Worm (Caenorhabditis elegans) whole organism, L1 larva: Measurements from ENCODE around the gene sru-39.

Experiments used
- aha-1 ChIP-seq: fragments of 150-350 bp; optimal IDR thresholded peaks from 2 replicates; lab custom pipeline; 2014; ENCODE audit warnings: missing biosample characterization, missing genetic modification characterization
- ama-1 ChIP-seq: fragments of 150-350 bp; optimal IDR thresholded peaks from 2 replicates; lab custom pipeline; 2014
- ceh-8 ChIP-seq: fragments of 200-800 bp; sonication (Bioruptor generic); optimal IDR thresholded peaks from 2 replicates; lab custom pipeline; 2018; ENCODE audit warnings: mild to moderate bottlenecking, missing genetic modification characterization, moderate library complexity, missing compliant biosample characterization
- ceh-88 ChIP-seq: fragments of 200-800 bp; sonication (Bioruptor generic); IDR thresholded peaks from 2 replicates; pipeline ENCODE4 v1.3.6; 2022; ENCODE audit warnings: missing genetic modification characterization, missing compliant biosample characterization
- dpl-1 ChIP-seq, 3 experiments: fragments of 150-350 bp in 2 of 3; sonication (generic microtip) in 1 of 3; optimal IDR thresholded peaks; 2 replicates each; lab custom pipeline; 2014 to 2017; ENCODE audit warnings: missing biosample characterization in 3 of 3, missing genetic modification characterization in 3 of 3, missing genetic modification reagents in 3 of 3
- efl-1 ChIP-seq, 4 experiments: fragments of 150-350 bp; optimal IDR thresholded peaks in 3 of 4; peaks in 1 of 4; 1 replicate in 1 of 4; 2 replicates in 3 of 4; lab custom pipeline; 2014; ENCODE audit warnings: missing biosample characterization in 2 of 4, missing genetic modification characterization in 2 of 4, missing genetic modification reagents in 2 of 4
- elt-2 ChIP-seq: sonication (generic microtip); optimal IDR thresholded peaks from 2 replicates; lab custom pipeline; 2016; ENCODE audit warnings: missing genetic modification characterization, mild to moderate bottlenecking, inconsistent platforms, missing compliant biosample characterization, missing genetic modification reagents
- ets-5 ChIP-seq: fragments of 200-800 bp; sonication (Bioruptor generic); IDR thresholded peaks from 2 replicates; pipeline ENCODE4 v1.3.6; 2022; ENCODE audit warnings: missing genetic modification characterization, missing compliant biosample characterization
- fkh-8 ChIP-seq: sonication (generic microtip); optimal IDR thresholded peaks from 2 replicates; lab custom pipeline; 2016; ENCODE audit warnings: mild to moderate bottlenecking, missing genetic modification characterization, missing compliant biosample characterization
- fos-1 ChIP-seq: fragments of 150-350 bp; optimal IDR thresholded peaks from 2 replicates; lab custom pipeline; 2014; ENCODE audit warnings: missing biosample characterization, missing genetic modification characterization
- hlh-17 ChIP-seq: fragments of 200-800 bp; sonication (Bioruptor generic); optimal IDR thresholded peaks from 2 replicates; lab custom pipeline; 2018; ENCODE audit warnings: missing genetic modification characterization, mild to moderate bottlenecking, missing compliant biosample characterization, moderate library complexity, borderline replicate concordance
- hlh-4 ChIP-seq: sonication (generic microtip); optimal IDR thresholded peaks from 2 replicates; lab custom pipeline; 2016; ENCODE audit warnings: mild to moderate bottlenecking, missing genetic modification characterization, missing compliant biosample characterization
- isw-1 ChIP-seq: fragments of 200-800 bp; sonication (Bioruptor generic); IDR thresholded peaks from 2 replicates; pipeline ENCODE4 v1.3.6; 2022; ENCODE audit warnings: missing genetic modification characterization, missing compliant biosample characterization
- jun-1 ChIP-seq: fragments of 150-350 bp; optimal IDR thresholded peaks from 2 replicates; lab custom pipeline; 2014; ENCODE audit warnings: missing biosample characterization, missing genetic modification reagents, missing genetic modification characterization
- lin-13 ChIP-seq: fragments of 150-350 bp; optimal IDR thresholded peaks from 2 replicates; lab custom pipeline; 2014; ENCODE audit warnings: missing biosample characterization, missing genetic modification reagents, missing genetic modification characterization
- lin-14 ChIP-seq: fragments of 200-800 bp; sonication (Bioruptor generic); optimal IDR thresholded peaks from 2 replicates; lab custom pipeline; 2018; ENCODE audit warnings: mild to moderate bottlenecking, missing genetic modification characterization, moderate library complexity, missing compliant biosample characterization
- lin-35 ChIP-seq, 2 experiments: fragments of 150-350 bp; optimal IDR thresholded peaks; 2 replicates each; lab custom pipeline; 2014; ENCODE audit warnings: missing biosample characterization in 2 of 2, missing genetic modification characterization in 2 of 2, missing genetic modification reagents in 2 of 2
- lin-39 ChIP-seq: fragments of 150-350 bp; optimal IDR thresholded peaks from 2 replicates; lab custom pipeline; 2014; ENCODE audit warnings: missing biosample characterization, missing genetic modification reagents, missing genetic modification characterization
- lir-3 ChIP-seq: sonication (generic microtip); optimal IDR thresholded peaks from 2 replicates; lab custom pipeline; 2016; ENCODE audit warnings: mild to moderate bottlenecking, missing genetic modification characterization, moderate library complexity, missing compliant biosample characterization; ENCODE audit not compliant: poor library complexity
- lsy-2 ChIP-seq, 2 experiments: fragments of 150-350 bp; optimal IDR thresholded peaks; 2 replicates each; lab custom pipeline; 2014; ENCODE audit warnings: missing biosample characterization in 2 of 2, missing genetic modification characterization in 2 of 2
- mdl-1 ChIP-seq, 2 experiments: fragments of 150-350 bp; optimal IDR thresholded peaks; 2 replicates each; lab custom pipeline; 2014 to 2017; ENCODE audit warnings: missing biosample characterization in 2 of 2, missing genetic modification characterization in 2 of 2, inconsistent platforms in 1 of 2
- mef-2 ChIP-seq: fragments of 150-350 bp; optimal IDR thresholded peaks from 2 replicates; lab custom pipeline; 2014; ENCODE audit warnings: missing biosample characterization, missing genetic modification characterization
- nhr-12 ChIP-seq: sonication (generic microtip); optimal IDR thresholded peaks from 2 replicates; lab custom pipeline; 2017; ENCODE audit warnings: missing biosample characterization, missing genetic modification characterization
- nhr-19 ChIP-seq: fragments of 200-800 bp; sonication (Bioruptor generic); conservative IDR thresholded peaks from 2 replicates; pipeline ENCODE4 v1.3.6; 2022; ENCODE audit warnings: missing genetic modification characterization, missing compliant biosample characterization
- nhr-28 ChIP-seq: fragments of 150-350 bp; optimal IDR thresholded peaks from 2 replicates; lab custom pipeline; 2014; ENCODE audit warnings: missing biosample characterization, missing genetic modification characterization
- nhr-47 ChIP-seq: sonication (generic microtip); optimal IDR thresholded peaks from 2 replicates; lab custom pipeline; 2016; ENCODE audit warnings: mild to moderate bottlenecking, missing genetic modification characterization, moderate library complexity, missing compliant biosample characterization
- nhr-85 ChIP-seq: sonication (generic microtip); peaks from one replicate; lab custom pipeline; 2016; ENCODE audit warnings: missing genetic modification characterization, inconsistent platforms, missing compliant biosample characterization
- pag-3 ChIP-seq: sonication (generic microtip); optimal IDR thresholded peaks from 2 replicates; lab custom pipeline; 2017; ENCODE audit warnings: missing genetic modification characterization, mild to moderate bottlenecking, missing compliant biosample characterization, antibody characterized with exemption, borderline replicate concordance; ENCODE audit not compliant: insufficient read depth
- pax-3 ChIP-seq: fragments of 200-800 bp; sonication (Bioruptor generic); optimal IDR thresholded peaks from 2 replicates; lab custom pipeline; 2018; ENCODE audit warnings: mild to moderate bottlenecking, missing genetic modification characterization, moderate library complexity, missing compliant biosample characterization
- rnt-1 ChIP-seq: sonication (generic microtip); optimal IDR thresholded peaks from 2 replicates; lab custom pipeline; 2016; ENCODE audit warnings: mild to moderate bottlenecking, missing genetic modification characterization, moderate library complexity, missing compliant biosample characterization
- skn-1 ChIP-seq: fragments of 150-350 bp; optimal IDR thresholded peaks from 2 replicates; lab custom pipeline; 2014; ENCODE audit warnings: missing biosample characterization, missing genetic modification characterization
- snu-23 ChIP-seq: sonication (generic microtip); optimal IDR thresholded peaks from 2 replicates; lab custom pipeline; 2016; ENCODE audit warnings: missing genetic modification characterization, missing compliant biosample characterization
- swsn-7 ChIP-seq: sonication (generic microtip); optimal IDR thresholded peaks from 2 replicates; lab custom pipeline; 2016; ENCODE audit warnings: missing genetic modification characterization, missing compliant biosample characterization
- tbx-2 ChIP-seq: sonication (generic microtip); optimal IDR thresholded peaks from 2 replicates; lab custom pipeline; 2016; ENCODE audit warnings: missing genetic modification characterization, missing compliant biosample characterization
- tlp-1 ChIP-seq: fragments of 150-350 bp; optimal IDR thresholded peaks from 2 replicates; lab custom pipeline; 2014; ENCODE audit warnings: missing biosample characterization, missing genetic modification characterization
- unc-130 ChIP-seq: fragments of 150-350 bp; optimal IDR thresholded peaks from 2 replicates; lab custom pipeline; 2017; ENCODE audit warnings: missing biosample characterization, missing genetic modification characterization, inconsistent platforms
- unc-86 ChIP-seq: sonication (generic microtip); optimal IDR thresholded peaks from 2 replicates; lab custom pipeline; 2016; ENCODE audit warnings: missing genetic modification characterization, missing compliant biosample characterization
- vab-15 ChIP-seq: sonication (generic microtip); optimal IDR thresholded peaks from 2 replicates; lab custom pipeline; 2017; ENCODE audit warnings: missing genotype, mild to moderate bottlenecking, missing genetic modification characterization, missing compliant biosample characterization
- zip-4 ChIP-seq: fragments of 200-800 bp; sonication (Bioruptor generic); optimal IDR thresholded peaks from 2 replicates; lab custom pipeline; 2018; ENCODE audit warnings: mild to moderate bottlenecking, missing genetic modification characterization, moderate library complexity, missing compliant biosample characterization
- ztf-11 ChIP-seq, 2 experiments: sonication (generic microtip); optimal IDR thresholded peaks; 2 replicates each; lab custom pipeline; 2016 to 2017; ENCODE audit warnings: missing genetic modification characterization in 2 of 2, missing biosample characterization in 1 of 2, missing compliant biosample characterization in 1 of 2
- ztf-4 ChIP-seq: fragments of 150-350 bp; optimal IDR thresholded peaks from 2 replicates; lab custom pipeline; 2014; ENCODE audit warnings: missing biosample characterization, missing genetic modification characterization

sru-39 gene

ce11 chrV:9813527-9813926 is 10.3 kb downstream of the sru-39 start, which contains the start of gene sru-30:
sru-30 (plus strand) TSS chrV:9813827.
- TF ChIP-seq mef-2 = no peak
- TF ChIP-seq ets-5 (GFP tag; lab: Robert Waterston, UW) = no peak
- no peak for TF ChIP-seq nhr-19 (GFP tag; lab: Robert Waterston, UW)
- no peak for TF ChIP-seq ceh-88 (GFP tag; lab: Robert Waterston, UW)
- TF ChIP-seq skn-1 (tag; lab: Kevin White, UChicago) = no peak
- no peak for TF ChIP-seq elt-2
- TF ChIP-seq ama-1 (lab: Kevin White, UChicago) = no peak
- no peak for TF ChIP-seq pax-3 (tag; lab: Kevin White, UChicago)
- no peak for TF ChIP-seq hlh-4 (tag; lab: Kevin White, UChicago)
- no peak for TF ChIP-seq lin-14
- no peak for TF ChIP-seq tbx-2
- TF ChIP-seq unc-130 (tag; lab: Kevin White, UChicago) = no peak
- no peak for TF ChIP-seq fos-1 (tag; lab: Kevin White, UChicago)

ce11 chrV:9816390-9816789 is 13.1 kb downstream of the sru-39 start, which contains the start of gene sru-31:
sru-31 (plus strand) TSS chrV:9816690.
- no peak for TF ChIP-seq pax-3 (tag; lab: Kevin White, UChicago)
- no peak for TF ChIP-seq ets-5 (GFP tag; lab: Robert Waterston, UW)
- no peak for TF ChIP-seq efl-1 (optimal IDR thresholded peaks at IDR 0.05; lab: Kevin White, UChicago)
- TF ChIP-seq efl-1 (GFP tag; optimal IDR thresholded peaks at IDR 0.05 in 1 of 2; lab: Kevin White, UChicago) = peak in 1 of 2 experiments; percentile 58
- TF ChIP-seq, all 84 proteins: peak for 1

ce11 chrV:9821724-9822123 is 18.4 kb downstream of the sru-39 start, which contains the start of gene str-193:
str-193 (minus strand) TSS chrV:9821824.
- TF ChIP-seq jun-1 = no peak
- no peak for TF ChIP-seq ztf-11 (tag; optimal IDR thresholded peaks at IDR 0.05; lab: Kevin White, UChicago)
- no peak for TF ChIP-seq ceh-88 (GFP tag; lab: Robert Waterston, UW)
- TF ChIP-seq swsn-7 (tag; lab: Kevin White, UChicago) = no peak
- TF ChIP-seq zip-4 (GFP tag; lab: Kevin White, UChicago) = no peak
- TF ChIP-seq lin-39 (tag; lab: Kevin White, UChicago) = no peak
- no peak for TF ChIP-seq hlh-17 (GFP tag; lab: Kevin White, UChicago)
- no peak for TF ChIP-seq nhr-85 (tag; lab: Kevin White, UChicago)
- no peak for TF ChIP-seq mdl-1 (tag; optimal IDR thresholded peaks at IDR 0.05; lab: Kevin White, UChicago)
- no peak for TF ChIP-seq tbx-2
- no peak for TF ChIP-seq nhr-12 (tag; lab: Kevin White, UChicago)
- TF ChIP-seq vab-15 = no peak
- TF ChIP-seq nhr-47 (tag; lab: Kevin White, UChicago) = no peak
- TF ChIP-seq lir-3 = no peak
- TF ChIP-seq snu-23 (GFP tag; lab: Kevin White, UChicago) = no peak

- no peak for TF ChIP-seq mef-2
- TF ChIP-seq isw-1 (GFP tag; lab: Robert Waterston, UW) = no peak
- TF ChIP-seq unc-86 (tag; lab: Kevin White, UChicago) = no peak
- TF ChIP-seq ceh-8 = no peak
- TF ChIP-seq pax-3 (tag; lab: Kevin White, UChicago) = no peak
- TF ChIP-seq lin-13 (GFP tag; lab: Kevin White, UChicago) = no peak
- no peak for TF ChIP-seq rnt-1 (tag; lab: Kevin White, UChicago)
- no peak for TF ChIP-seq nhr-12 (tag; lab: Kevin White, UChicago)
- no peak for TF ChIP-seq lsy-2 (tag; optimal IDR thresholded peaks at IDR 0.05; lab: Kevin White, UChicago)
- no peak for TF ChIP-seq lin-35 (GFP tag; optimal IDR thresholded peaks at IDR 0.05; lab: Kevin White, UChicago)
Observed at ce11 chrV:9824149-9824548, 20.9 kb downstream of the sru-39 start, which contains the start of gene str-2. str-2 (minus strand) TSS chrV:9824249.

ce11 chrV:9833900-9834299 is 30.6 kb downstream of the sru-39 start, which contains the start of gene sru-40:
sru-40 (minus strand) TSS chrV:9834000.
- TF ChIP-seq hlh-17 (GFP tag; lab: Kevin White, UChicago) (no peak), ztf-4 (tag; lab: Kevin White, UChicago) (no peak), aha-1 (tag; lab: Kevin White, UChicago) (no peak), fkh-8 (tag; lab: Kevin White, UChicago) (no peak), lir-3 (no peak), nhr-28 (tag; lab: Kevin White, UChicago) (no peak), isw-1 (GFP tag; lab: Robert Waterston, UW) (no peak), ama-1 (lab: Kevin White, UChicago) (no peak), lin-14 (no peak), unc-130 (tag; lab: Kevin White, UChicago) (no peak), dpl-1 (GFP tag; optimal IDR thresholded peaks at IDR 0.05; lab: Kevin White, UChicago) (no peak), pag-3 (tag; lab: Kevin White, UChicago) (no peak), elt-2 (no peak), ceh-88 (GFP tag; lab: Robert Waterston, UW) (no peak), tlp-1 (tag; lab: Kevin White, UChicago) (no peak)
